Fruit fly (Drosophila melanogaster) whole organism, wandering third instar larva: Measurements from ENCODE around the gene CG12010.

Experiments used
- CG32264 ChIP-seq: fragments of 200-800 bp; sonication (Bioruptor generic); optimal IDR thresholded peaks from 2 replicates; lab custom pipeline; 2016; ENCODE audit warnings: missing biosample characterization, missing genetic modification characterization
- CG9705 ChIP-seq: fragments of 200-800 bp; sonication (Bioruptor generic); optimal IDR thresholded peaks from 2 replicates; lab custom pipeline; 2018; ENCODE audit warnings: missing biosample characterization, mild to moderate bottlenecking, missing genetic modification characterization
- CrebA ChIP-seq: fragments of 200-800 bp; sonication (Bioruptor generic); optimal IDR thresholded peaks from 2 replicates; lab custom pipeline; 2016; ENCODE audit warnings: missing biosample characterization, mild to moderate bottlenecking, missing genetic modification characterization, borderline replicate concordance
- Dfd ChIP-seq: fragments of >200 bp; optimal IDR thresholded peaks from 2 replicates; lab custom pipeline; 2017; ENCODE audit warnings: missing biosample characterization, missing genetic modification characterization
- Dif ChIP-seq: fragments of 200-275, 200-300 bp; sonication (Bioruptor generic); optimal IDR thresholded peaks from 2 replicates; lab custom pipeline; 2018; ENCODE audit warnings: missing biosample characterization, missing genetic modification characterization; ENCODE audit not compliant: partially characterized antibody
- GATAd ChIP-seq: sonication (Bioruptor generic); optimal IDR thresholded peaks from 2 replicates; lab custom pipeline; 2016; ENCODE audit warnings: missing biosample characterization, missing genetic modification characterization
- HLH106 ChIP-seq: fragments of 200-800 bp; optimal IDR thresholded peaks from 3 replicates; lab custom pipeline; 2019; ENCODE audit warnings: missing biosample characterization, mild to moderate bottlenecking, missing genetic modification characterization, moderate library complexity
- Jra ChIP-seq: sonication (Bioruptor generic); optimal IDR thresholded peaks from 2 replicates; lab custom pipeline; 2016; ENCODE audit warnings: missing biosample characterization, missing genetic modification characterization
- Mio ChIP-seq: sonication (Bioruptor generic); optimal IDR thresholded peaks from 2 replicates; lab custom pipeline; 2016; ENCODE audit warnings: missing biosample characterization, missing genetic modification characterization
- Myc ChIP-seq: fragments of >200 bp; optimal IDR thresholded peaks from 2 replicates; lab custom pipeline; 2017
- N ChIP-seq: fragments of >200 bp; optimal IDR thresholded peaks from 2 replicates; lab custom pipeline; 2018; ENCODE audit warnings: missing biosample characterization, missing external identifiers, missing genetic modification characterization
- OdsH ChIP-seq: fragments of 200-800 bp; sonication (Bioruptor generic); optimal IDR thresholded peaks from 2 replicates; lab custom pipeline; 2016; ENCODE audit warnings: missing biosample characterization, mild to moderate bottlenecking, missing genetic modification characterization
- Rel ChIP-seq, 2 experiments: fragments of 200-800 bp; sonication (Bioruptor generic) in 1 of 2; optimal IDR thresholded peaks; 2 replicates in 1 of 2; 3 replicates in 1 of 2; lab custom pipeline; 2016 to 2019; ENCODE audit warnings: mild to moderate bottlenecking in 2 of 2, missing biosample characterization in 2 of 2, missing genetic modification characterization in 2 of 2, moderate library complexity in 1 of 2
- Sp1 ChIP-seq: fragments of 200-800 bp; sonication (Bioruptor generic); optimal IDR thresholded peaks from 3 replicates; lab custom pipeline; 2019; ENCODE audit warnings: missing biosample characterization, mild to moderate bottlenecking, missing genetic modification characterization, moderate library complexity
- Vsx2 ChIP-seq: fragments of 200-300, 225-300 bp; sonication (Bioruptor generic); optimal IDR thresholded peaks from 2 replicates; lab custom pipeline; 2018; ENCODE audit warnings: missing biosample characterization, missing genetic modification characterization; ENCODE audit not compliant: partially characterized antibody
- br ChIP-seq: fragments of 200-800 bp; sonication (Bioruptor generic); optimal IDR thresholded peaks from 2 replicates; lab custom pipeline; 2016; ENCODE audit warnings: missing biosample characterization, missing genetic modification characterization
- brk ChIP-seq: fragments of 200-800 bp; sonication (Bioruptor generic); optimal IDR thresholded peaks from 2 replicates; lab custom pipeline; 2016; ENCODE audit warnings: missing biosample characterization, mild to moderate bottlenecking, missing genetic modification characterization
- dl ChIP-seq, 2 experiments: fragments of 175-275, 200-275 bp in 1 of 2; fragments of 200-275 bp in 1 of 2; sonication (Bioruptor generic); optimal IDR thresholded peaks; lab custom pipeline; 2018; ENCODE audit warnings: mild to moderate bottlenecking in 2 of 2, missing biosample characterization in 2 of 2, missing genetic modification characterization in 2 of 2, moderate library complexity in 2 of 2; ENCODE audit not compliant: partially characterized antibody in 2 of 2, insufficient read depth in 1 of 2
- dmrt93B ChIP-seq: fragments of 200-800 bp; sonication (Bioruptor generic); optimal IDR thresholded peaks from 2 replicates; lab custom pipeline; 2018; ENCODE audit warnings: missing biosample characterization, mild to moderate bottlenecking, missing genetic modification characterization
- dsf ChIP-seq: sonication (Bioruptor generic); optimal IDR thresholded peaks from 2 replicates; lab custom pipeline; 2016; ENCODE audit warnings: missing biosample characterization, missing genetic modification characterization, borderline replicate concordance
- ey ChIP-seq: fragments of 200-800 bp; sonication (Bioruptor generic); optimal IDR thresholded peaks from 2 replicates; lab custom pipeline; 2016; ENCODE audit warnings: missing biosample characterization, missing genetic modification characterization
- foxo ChIP-seq, 2 experiments: fragments of 200-800 bp; sonication (Bioruptor generic); optimal IDR thresholded peaks; 2 replicates in 1 of 2; 3 replicates in 1 of 2; lab custom pipeline; 2016 to 2017; ENCODE audit warnings: missing biosample characterization in 2 of 2, missing genetic modification characterization in 2 of 2
- fru ChIP-seq: fragments of 200-800 bp; sonication (Bioruptor generic); optimal IDR thresholded peaks from 3 replicates; lab custom pipeline; 2016; ENCODE audit warnings: missing biosample characterization, mild to moderate bottlenecking, missing genetic modification characterization
- h ChIP-seq: fragments of 200-800 bp; sonication (Bioruptor generic); optimal IDR thresholded peaks from 3 replicates; lab custom pipeline; 2016; ENCODE audit warnings: missing biosample characterization, mild to moderate bottlenecking, missing genetic modification characterization
- jim ChIP-seq: fragments of 175-275, 200-325 bp; sonication (Bioruptor generic); optimal IDR thresholded peaks from 2 replicates; lab custom pipeline; 2016; ENCODE audit warnings: missing biosample characterization, mild to moderate bottlenecking, missing genetic modification characterization
- lola ChIP-seq: fragments of >200 bp; optimal IDR thresholded peaks from 2 replicates; lab custom pipeline; 2017; ENCODE audit warnings: missing biosample characterization, missing genetic modification characterization
- pan ChIP-seq: fragments of >200 bp; optimal IDR thresholded peaks from 2 replicates; lab custom pipeline; 2017
- psq ChIP-seq: fragments of 200-800 bp; sonication (Bioruptor generic); optimal IDR thresholded peaks from 3 replicates; lab custom pipeline; 2017; ENCODE audit warnings: missing biosample characterization, mild to moderate bottlenecking, missing genetic modification characterization, moderate library complexity
- rgr ChIP-seq: fragments of 200-800 bp; sonication (Bioruptor generic); optimal IDR thresholded peaks from 3 replicates; lab custom pipeline; 2016; ENCODE audit warnings: missing biosample characterization, mild to moderate bottlenecking, missing genetic modification characterization
- sage ChIP-seq: fragments of 200-800 bp; sonication (Bioruptor generic); optimal IDR thresholded peaks from 2 replicates; lab custom pipeline; 2016; ENCODE audit warnings: missing biosample characterization, mild to moderate bottlenecking, missing genetic modification characterization
- woc ChIP-seq: sonication (Bioruptor generic); optimal IDR thresholded peaks from 2 replicates; lab custom pipeline; 2016; ENCODE audit warnings: missing biosample characterization, mild to moderate bottlenecking, missing genetic modification characterization

CG12010 gene

DNA sequence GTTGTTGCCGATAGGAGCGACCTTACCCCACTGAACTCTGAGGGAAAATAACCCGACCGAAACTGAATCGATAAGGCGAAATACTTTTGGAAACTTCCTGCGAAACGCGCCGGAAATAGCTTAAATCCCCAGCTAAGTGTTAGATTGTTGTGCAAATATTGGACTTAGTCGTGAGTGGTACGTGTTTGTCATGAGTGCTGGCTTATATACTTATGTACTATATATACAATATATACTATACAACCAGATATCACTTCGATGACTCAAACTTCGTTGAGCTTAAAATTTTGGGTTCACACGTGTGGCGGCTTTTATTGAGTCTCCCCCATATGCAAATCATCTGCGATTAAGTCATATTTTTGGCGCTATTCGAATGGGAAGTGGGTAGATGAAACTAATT lies 27.8 kb upstream of the CG12010 start:
- TF ChIP-seq jim (GFP tag; lab: Kevin White, UChicago) (no peak), woc (GFP tag; lab: Kevin White, UChicago) (no peak), Mio (GFP tag; lab: Kevin White, UChicago) (no peak), Myc (lab: Kevin White, UChicago) (no peak), Jra (GFP tag; lab: Kevin White, UChicago) (no peak), HLH106 (tag; lab: Kevin White, UChicago) (no peak), brk (GFP tag; lab: Kevin White, UChicago) (no peak), N (GFP tag; lab: Kevin White, UChicago) (no peak), ey (GFP tag; lab: Kevin White, UChicago) (no peak), sage (no peak), CG9705 (GFP tag; lab: Kevin White, UChicago) (no peak), h (GFP tag; lab: Kevin White, UChicago) (no peak), CrebA (no peak), psq (no peak), fru (GFP tag; lab: Kevin White, UChicago) (no peak), GATAd (GFP tag; lab: Kevin White, UChicago) (no peak)

DNA sequence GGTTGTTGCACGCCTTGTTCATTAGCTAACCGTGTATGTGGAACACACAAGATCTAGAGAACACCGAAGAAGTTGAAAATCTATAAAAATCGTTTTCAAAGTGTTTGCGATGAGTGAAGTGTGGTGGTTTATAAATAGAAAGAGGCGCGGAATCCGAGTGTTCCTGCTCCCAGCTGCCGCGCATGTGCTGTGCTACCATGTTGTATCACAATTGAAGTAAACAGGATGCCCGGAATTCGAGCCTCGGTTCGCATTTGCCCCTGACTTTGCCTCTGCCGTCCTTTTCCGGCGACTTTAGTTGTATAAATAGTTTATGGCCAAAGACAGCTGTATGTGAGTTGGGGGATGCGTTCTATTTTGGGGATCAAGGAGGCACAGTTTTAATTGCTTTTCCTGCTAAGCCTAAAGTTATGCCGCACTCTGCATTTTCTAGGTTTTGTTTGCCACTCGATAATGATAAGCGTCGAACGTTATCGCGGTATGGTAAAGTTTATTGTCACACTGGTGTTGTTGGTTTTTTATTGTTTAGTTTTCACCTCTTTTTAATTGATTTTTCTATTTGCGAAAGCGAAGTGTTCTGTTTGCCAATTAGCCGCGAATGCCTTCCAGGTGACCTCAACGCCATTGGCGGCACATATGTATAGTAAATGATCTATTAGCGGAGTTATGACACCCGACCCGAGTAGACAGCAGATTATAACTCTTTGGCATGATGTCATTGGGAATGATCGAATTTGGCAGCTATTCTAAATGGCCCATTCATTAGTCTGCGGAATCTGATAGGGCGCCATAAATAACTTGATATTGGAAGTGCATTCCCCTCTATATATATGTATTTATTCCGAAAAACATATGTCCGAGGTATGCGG lies 24.9 kb upstream of the CG12010 start:
- TF ChIP-seq Sp1 (GFP tag; lab: Kevin White, UChicago) (peak; percentile 20), Jra (GFP tag; lab: Kevin White, UChicago) (no peak)

DNA sequence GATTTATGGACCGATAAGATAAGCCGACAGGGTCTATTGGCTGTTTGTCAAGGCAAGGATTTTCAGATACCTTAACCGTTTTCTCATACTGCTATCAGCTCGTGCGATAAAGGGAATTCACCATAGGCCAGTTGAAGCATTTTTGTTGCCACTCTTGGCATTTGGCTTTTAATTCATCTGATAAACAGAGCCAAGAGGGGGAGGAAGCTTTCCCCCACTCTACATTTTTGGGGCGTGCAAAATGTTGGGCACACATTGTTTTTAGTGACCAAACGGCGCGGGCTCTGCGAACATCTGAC lies 24.3 kb upstream of the CG12010 start:
- no peak for TF ChIP-seq Rel (GFP tag; optimal IDR thresholded peaks at IDR 0.05; lab: Kevin White, UChicago)
- peak; percentile 85 for TF ChIP-seq Rel (tag; optimal IDR thresholded peaks at IDR 0.05; lab: Kevin White, UChicago)
- no peak for TF ChIP-seq Dfd

DNA sequence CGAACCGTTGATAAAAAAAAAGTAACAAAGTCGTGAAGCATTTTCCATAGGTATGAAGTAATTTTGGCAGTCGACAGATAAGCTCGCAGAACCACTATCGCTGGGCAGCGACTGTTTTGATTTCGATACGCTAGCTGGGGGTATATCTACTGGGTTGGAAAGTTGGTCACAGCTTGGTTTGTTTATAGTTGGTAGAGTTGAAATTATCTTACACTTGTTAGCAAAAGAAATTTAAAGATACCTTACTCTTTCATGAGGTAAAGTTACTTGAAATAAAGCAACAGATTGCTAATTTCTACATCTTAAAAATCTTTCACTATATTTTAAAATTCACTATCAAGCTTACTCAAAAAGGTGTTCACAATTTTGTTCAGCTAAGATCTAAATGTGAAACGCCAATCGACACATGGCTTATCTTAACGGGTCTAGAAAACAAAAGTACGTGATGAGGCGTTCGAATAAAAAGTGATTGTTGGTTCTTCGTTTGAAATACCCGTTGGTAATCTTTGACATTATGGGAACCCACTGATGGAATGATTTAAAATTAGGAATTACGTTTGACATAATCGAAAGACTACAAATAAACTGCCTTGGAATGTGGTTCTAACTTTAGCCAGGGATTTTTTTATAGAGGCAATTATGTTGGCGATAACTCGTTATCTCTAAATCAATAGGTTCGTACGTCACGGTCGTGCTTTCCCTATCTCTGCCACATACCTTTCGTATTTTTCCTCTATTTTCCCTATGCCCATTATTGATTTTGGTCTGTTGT lies 23.3 kb upstream of the CG12010 start:
- TF ChIP-seq OdsH (GFP tag; lab: Kevin White, UChicago) (peak; percentile 21), Rel (GFP tag; optimal IDR thresholded peaks at IDR 0.05; lab: Kevin White, UChicago) (no peak), Rel (tag; optimal IDR thresholded peaks at IDR 0.05; lab: Kevin White, UChicago) (peak; percentile 10), Dif (no peak), rgr (peak; percentile 53), ey (GFP tag; lab: Kevin White, UChicago) (peak; percentile 60), h (GFP tag; lab: Kevin White, UChicago) (no peak), Vsx2 (GFP tag; lab: Kevin White, UChicago) (no peak), br (GFP tag; lab: Kevin White, UChicago) (peak; percentile 28), HLH106 (tag; lab: Kevin White, UChicago) (no peak), fru (GFP tag; lab: Kevin White, UChicago) (peak; percentile 61)
- TF ChIP-seq, all 38 proteins: peak for 6

DNA sequence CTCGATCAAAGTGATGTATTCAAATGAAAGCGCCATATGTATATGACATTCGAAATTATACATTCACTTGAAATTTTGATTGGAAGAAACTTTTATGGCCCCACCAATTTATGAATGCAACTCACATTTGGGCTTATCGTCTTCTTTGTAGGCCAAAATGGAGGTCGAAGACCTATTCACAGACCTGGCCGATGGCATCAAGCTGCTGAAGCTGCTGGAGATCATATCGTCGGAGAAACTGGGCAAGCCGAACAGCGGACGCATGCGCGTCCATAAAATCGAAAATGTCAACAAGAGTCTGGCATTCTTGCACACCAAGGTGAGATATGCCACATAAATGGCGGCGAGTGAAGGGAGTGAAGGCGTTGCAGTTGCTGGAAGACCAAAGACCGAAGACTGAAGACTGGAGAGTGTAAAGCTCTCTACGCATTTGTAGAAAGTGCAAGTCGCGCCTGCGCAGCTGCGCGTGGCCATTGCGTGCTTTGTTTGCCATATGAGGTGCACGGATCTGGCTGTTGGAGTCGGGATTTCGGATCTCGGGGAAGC lies 22.2 kb upstream of the CG12010 start:
- TF ChIP-seq HLH106 (tag; lab: Kevin White, UChicago) (no peak), dl (GFP tag; optimal IDR thresholded peaks at IDR 0.05; lab: Kevin White, UChicago; ENCODE audit: insufficient read depth in 1 of 2, partially characterized antibody in 2 of 2) (no peak), N (GFP tag; lab: Kevin White, UChicago) (no peak), Myc (lab: Kevin White, UChicago) (no peak), brk (GFP tag; lab: Kevin White, UChicago) (no peak), foxo (GFP tag; optimal IDR thresholded peaks at IDR 0.05; lab: Kevin White, UChicago) (no peak), Dfd (no peak), pan (lab: Kevin White, UChicago) (no peak), CG9705 (GFP tag; lab: Kevin White, UChicago) (no peak), CG32264 (no peak), ey (GFP tag; lab: Kevin White, UChicago) (no peak), dmrt93B (GFP tag; lab: Kevin White, UChicago) (no peak), woc (GFP tag; lab: Kevin White, UChicago) (no peak), lola (GFP tag; lab: Kevin White, UChicago) (no peak), OdsH (GFP tag; lab: Kevin White, UChicago) (no peak), dsf (GFP tag; lab: Kevin White, UChicago) (no peak)
